Worm (Caenorhabditis elegans) whole organism, midembryonic: ENCODE results near the gene bet-2.

Source experiments
- T22C8.4 ChIP-seq: fragments of 200-800 bp; sonication (Bioruptor generic); IDR thresholded peaks from 2 replicates; pipeline ENCODE4 v1.3.6; 2022; ENCODE audit warnings: missing genetic modification characterization, missing compliant biosample characterization
- cog-1 ChIP-seq: sonication (generic microtip); optimal IDR thresholded peaks from 2 replicates; lab custom pipeline; 2016; ENCODE audit warnings: missing genetic modification characterization, missing compliant biosample characterization
- flt-1 ChIP-seq: fragments of 200-800 bp; sonication (Bioruptor generic); IDR thresholded peaks from 2 replicates; pipeline ENCODE4 v1.3.6; 2022; ENCODE audit warnings: missing genetic modification characterization, missing compliant biosample characterization
- klf-2 ChIP-seq: fragments of 200-800 bp; sonication (Bioruptor generic); conservative IDR thresholded peaks from 2 replicates; pipeline ENCODE4 v1.3.6; 2022; ENCODE audit warnings: missing genetic modification reagents, missing genetic modification characterization, missing compliant biosample characterization
- med-1 ChIP-seq: sonication (generic microtip); optimal IDR thresholded peaks from 2 replicates; lab custom pipeline; 2017; ENCODE audit warnings: missing genetic modification characterization, mild to moderate bottlenecking, missing compliant biosample characterization, antibody characterized with exemption, missing genetic modification reagents; ENCODE audit not compliant: insufficient read depth
- ref-1 ChIP-seq: fragments of 200-800 bp; sonication (Bioruptor generic); conservative IDR thresholded peaks from 2 replicates; pipeline ENCODE4 v1.3.6; 2022; ENCODE audit warnings: missing genetic modification reagents, missing genetic modification characterization, missing compliant biosample characterization
- tab-1 ChIP-seq: fragments of 200-800 bp; sonication (Bioruptor generic); IDR thresholded peaks from 2 replicates; pipeline ENCODE4 v1.3.6; 2022; ENCODE audit warnings: missing genetic modification characterization, missing compliant biosample characterization
- ztf-23 ChIP-seq: fragments of 200-800 bp; sonication (Bioruptor generic); IDR thresholded peaks from 2 replicates; pipeline ENCODE4 v1.3.6; 2022; ENCODE audit warnings: missing genetic modification reagents, missing genetic modification characterization, missing compliant biosample characterization
- ztf-29 ChIP-seq: fragments of 200-800 bp; sonication (Bioruptor generic); IDR thresholded peaks from 2 replicates; pipeline ENCODE4 v1.3.6; 2022; ENCODE audit warnings: missing genetic modification reagents, missing genetic modification characterization, missing compliant biosample characterization

bet-2 gene

ce11 chrX:10576410-10576809, 7.3 kb downstream of the bet-2 start:
- TF ChIP-seq med-1 (GFP tag; lab: Kevin White, UChicago) (no peak), cog-1 (peak; percentile 14), flt-1 (no peak), T22C8.4 (no peak), ref-1 (GFP tag; lab: Robert Waterston, UW) (no peak)

DNA sequence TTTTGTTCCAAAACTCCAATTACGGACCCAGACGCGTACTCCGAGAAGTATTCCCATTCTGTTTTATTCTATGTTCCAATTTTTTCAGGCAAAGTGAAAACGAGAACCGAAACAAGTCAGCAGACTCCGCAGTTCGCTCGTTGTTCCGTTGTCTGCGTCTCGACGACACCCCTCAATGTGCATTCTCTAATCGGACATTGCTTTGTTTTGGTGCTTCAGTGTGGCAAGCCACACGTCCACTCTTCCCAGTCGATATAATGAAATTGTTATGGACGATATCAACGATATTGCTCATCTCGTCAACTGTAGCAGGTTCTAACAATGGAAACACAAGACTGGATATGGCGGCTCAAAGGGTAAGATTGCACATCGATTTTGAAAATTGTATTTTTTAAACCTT, 7.8 kb downstream of the bet-2 start, which contains the start of gene nhx-5:
TSS of gene nhx-5 (plus strand) at position 82 of the 400 bp plus-strand sequence.
- no peak for TF ChIP-seq tab-1 (GFP tag; lab: Robert Waterston, UW)
- no peak for TF ChIP-seq T22C8.4

ce11 chrX:10589465-10589864, 20.4 kb downstream of the bet-2 start, which contains the start of gene F57C7.4:
Gene F57C7.4 (minus strand): TSS chrX:10589565.
- TF ChIP-seq med-1 (GFP tag; lab: Kevin White, UChicago) (no peak), flt-1 (no peak), T22C8.4 (no peak), ref-1 (GFP tag; lab: Robert Waterston, UW) (no peak), klf-2 (no peak), tab-1 (GFP tag; lab: Robert Waterston, UW) (no peak), ztf-23 (no peak), ztf-29 (GFP tag; lab: Robert Waterston, UW) (no peak), cog-1 (no peak)

DNA sequence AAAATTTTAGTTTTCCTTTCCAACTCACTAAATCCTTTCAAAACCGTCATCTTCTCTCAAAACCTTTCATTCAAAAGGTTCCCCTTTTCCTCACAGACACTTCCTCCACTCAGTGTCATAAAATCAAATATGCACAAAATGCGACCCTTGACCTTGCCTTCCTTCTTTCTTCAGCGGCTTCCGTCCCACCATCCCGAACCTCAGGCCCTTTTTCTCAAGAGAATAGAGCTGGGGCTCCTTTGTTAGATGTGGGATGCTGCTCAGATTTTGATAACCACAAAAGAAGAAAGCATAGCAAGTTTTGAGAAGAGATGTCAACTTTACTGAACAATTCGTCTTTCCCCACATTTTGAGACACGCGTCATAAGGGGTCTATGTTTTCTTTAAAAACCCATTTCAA, 21.7 kb downstream of the bet-2 start:
- TF ChIP-seq flt-1 (0 out of 2 replicates have a peak, but pooled peaks have one; percentile 37), klf-2 (no peak)

ce11 chrX:10591208-10591782, 22.2 kb downstream of the bet-2 start:
- TF ChIP-seq cog-1 (no peak), ztf-29 (GFP tag; lab: Robert Waterston, UW) (0 out of 2 replicates have a peak, but pooled peaks have one; percentile 8)

ce11 chrX:10593234-10593633, 24.2 kb downstream of the bet-2 start, which contains the start of gene sdn-1:
Gene sdn-1 (minus strand): TSS chrX:10593334.
- TF ChIP-seq med-1 (GFP tag; lab: Kevin White, UChicago) (no peak), flt-1 (no peak), T22C8.4 (no peak), cog-1 (no peak), tab-1 (GFP tag; lab: Robert Waterston, UW) (no peak), ztf-23 (no peak)

ce11 chrX:10593756-10594376, 24.8 kb downstream of the bet-2 start:
- peak; percentile 51; the same call in 1 of the 2 replicates for TF ChIP-seq ztf-23
- TF ChIP-seq flt-1 = no peak
- peak; percentile 26 for TF ChIP-seq cog-1

- no peak for TF ChIP-seq flt-1
- TF ChIP-seq med-1 (GFP tag; lab: Kevin White, UChicago) = no peak
- TF ChIP-seq tab-1 (GFP tag; lab: Robert Waterston, UW) = no peak
- no peak for TF ChIP-seq ztf-29 (GFP tag; lab: Robert Waterston, UW)
- no peak for TF ChIP-seq klf-2
- no peak for TF ChIP-seq ref-1 (GFP tag; lab: Robert Waterston, UW)
- no peak for TF ChIP-seq cog-1
- no peak for TF ChIP-seq ztf-23
- TF ChIP-seq T22C8.4 = no peak
Measured at ce11 chrX:10594701-10595421, 25.8 kb downstream of the bet-2 start.

DNA sequence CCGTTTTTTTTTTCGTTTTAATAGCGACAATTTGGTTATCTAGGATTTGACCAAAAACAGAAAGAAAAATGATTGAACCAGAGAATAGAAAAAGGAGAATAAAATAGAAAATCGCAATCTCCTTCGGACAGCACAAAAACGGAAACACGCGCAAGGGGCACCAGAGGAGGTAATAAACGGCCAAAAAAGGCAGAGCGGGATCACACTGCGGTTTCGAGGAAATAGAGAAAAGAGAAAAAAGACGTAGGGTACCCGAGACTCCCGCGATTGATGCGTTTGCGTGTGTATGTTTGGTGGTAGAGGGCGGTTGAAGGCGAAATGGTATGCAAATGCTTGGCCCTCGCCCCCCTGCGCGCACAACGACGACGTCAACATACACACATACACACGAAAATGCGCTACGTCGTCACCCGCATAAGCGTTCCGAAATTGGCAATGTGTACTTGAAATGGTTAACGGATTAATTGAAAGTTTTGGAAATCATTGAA, 27.4 kb downstream of the bet-2 start:
- no peak for TF ChIP-seq ref-1 (GFP tag; lab: Robert Waterston, UW)
- 0 out of 2 replicates have a peak, but pooled peaks have one; percentile 40 for TF ChIP-seq tab-1 (GFP tag; lab: Robert Waterston, UW)
- TF ChIP-seq ztf-29 (GFP tag; lab: Robert Waterston, UW) = no peak
- TF ChIP-seq med-1 (GFP tag; lab: Kevin White, UChicago) = no peak
- TF ChIP-seq klf-2 = no peak
- TF ChIP-seq cog-1 = no peak
- no peak for TF ChIP-seq ztf-23
- no peak for TF ChIP-seq T22C8.4

DNA sequence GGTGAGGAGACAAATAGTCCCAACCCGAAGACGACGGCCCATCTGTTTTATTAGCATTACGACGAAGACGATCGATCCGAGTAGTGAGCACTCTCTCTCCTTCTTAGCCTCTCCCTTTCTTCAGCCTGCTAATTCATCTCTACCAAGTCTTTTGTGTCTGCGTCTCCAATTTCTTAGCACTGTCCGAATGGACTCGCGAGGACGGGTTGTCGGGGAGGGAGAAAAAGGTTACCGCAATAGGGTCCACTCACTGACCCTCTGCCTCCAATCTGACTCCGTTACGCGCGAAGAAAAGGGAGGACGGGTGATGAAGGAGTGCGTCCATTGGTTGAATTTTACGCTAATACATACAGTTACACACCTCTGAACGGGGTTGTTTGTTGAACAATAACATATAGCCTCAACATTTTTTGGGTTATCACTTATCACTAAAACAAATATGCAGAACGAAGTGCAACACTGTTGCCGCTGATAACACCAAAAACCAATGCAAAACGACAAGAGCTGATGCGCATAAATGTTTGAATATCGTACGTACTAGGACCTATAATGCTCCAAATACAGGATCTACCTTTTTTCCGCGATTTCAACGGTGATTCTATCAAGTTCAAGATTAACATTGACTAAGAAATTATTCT, 28.6 kb downstream of the bet-2 start:
- TF ChIP-seq ref-1 (GFP tag; lab: Robert Waterston, UW) (no peak), flt-1 (peak; percentile 51; the same call in 1 of the 2 replicates), ztf-29 (GFP tag; lab: Robert Waterston, UW) (no peak), T22C8.4 (peak; percentile 19; the same call in 1 of the 2 replicates)

ce11 chrX:10599719-10600155, 30.7 kb downstream of the bet-2 start:
- TF ChIP-seq flt-1 (no peak), tab-1 (GFP tag; lab: Robert Waterston, UW) (no peak), ztf-29 (GFP tag; lab: Robert Waterston, UW) (no peak), ref-1 (GFP tag; lab: Robert Waterston, UW) (no peak), ztf-23 (no peak)
